Fruit fly (Drosophila melanogaster) whole organism: ENCODE data around the gene dyw.

ENCODE experiments used
- Dll ChIP-seq: fragments of >200 bp; optimal IDR thresholded peaks from 2 replicates; lab custom pipeline; 2017
- pan ChIP-seq: fragments of >200 bp; optimal IDR thresholded peaks from 2 replicates; lab custom pipeline; 2017
- psq ChIP-seq: fragments of >200 bp; optimal IDR thresholded peaks from 2 replicates; lab custom pipeline; 2017
- usp ChIP-seq: fragments of >200 bp; optimal IDR thresholded peaks from 2 replicates; lab custom pipeline; 2017; ENCODE audit warnings: missing biosample characterization, missing genetic modification characterization, mixed read lengths

DNA sequence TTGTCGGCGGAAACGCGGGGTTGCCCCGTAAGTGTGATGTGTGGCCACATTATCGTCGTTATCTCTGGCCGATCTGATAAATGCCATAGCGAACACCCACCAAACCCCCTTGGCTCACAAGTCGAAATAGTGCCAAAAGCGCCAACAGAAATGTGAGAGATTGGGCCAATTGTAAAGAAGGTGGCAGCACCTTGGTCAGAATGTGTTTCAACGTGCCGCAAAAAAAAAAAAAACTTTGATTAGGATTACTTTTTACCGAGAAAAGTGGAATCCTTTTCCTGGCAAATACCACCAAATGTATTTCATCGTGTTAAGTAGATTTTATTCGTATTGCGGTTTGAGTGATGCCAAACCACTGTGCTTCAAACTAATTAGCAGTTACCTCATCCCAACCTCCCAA, 49.3 kb upstream of the dyw start:
- no peak for TF ChIP-seq usp (GFP tag; lab: Kevin White, UChicago)
- no peak for TF ChIP-seq Dll (lab: Kevin White, UChicago)
- TF ChIP-seq pan (lab: Kevin White, UChicago), result no peak
- no peak for TF ChIP-seq psq (lab: Kevin White, UChicago)
